Fruit fly (Drosophila melanogaster) whole organism, embryonic: ENCODE data around the gene CG11307.

ENCODE experiments used
- Abd-B ChIP-seq: fragments of 200-800 bp; sonication (Bioruptor generic); optimal IDR thresholded peaks from 2 replicates; lab custom pipeline; 2018; ENCODE audit warnings: missing biosample characterization, mild to moderate bottlenecking, missing genetic modification characterization, moderate library complexity
- B-H1 ChIP-seq: fragments of 200-800 bp; sonication (Bioruptor generic); IDR thresholded peaks from 3 replicates; pipeline ENCODE4 v1.3.6; 2022; ENCODE audit warnings: missing biosample characterization, missing genetic modification characterization
- CG10209 ChIP-seq: fragments of 200-800 bp; sonication (Bioruptor generic); optimal IDR thresholded peaks from 3 replicates; lab custom pipeline; 2017; ENCODE audit warnings: missing biosample characterization, mild to moderate bottlenecking, missing genetic modification characterization, missing genetic modification reagents
- CG11560 ChIP-seq: fragments of 200-800 bp; sonication (Bioruptor generic); IDR thresholded peaks from 3 replicates; pipeline ENCODE4 v1.3.6; 2022; ENCODE audit warnings: missing biosample characterization, missing genetic modification characterization
- CG11695 ChIP-seq: fragments of 200-800 bp; sonication (Bioruptor generic); IDR thresholded peaks from 3 replicates; pipeline ENCODE4 v1.3.6; 2022; ENCODE audit warnings: missing biosample characterization, missing genetic modification characterization
- CG16813 ChIP-seq: fragments of 200-800 bp; sonication (Bioruptor generic); IDR thresholded peaks from 3 replicates; pipeline ENCODE4 v1.3.6; 2022; ENCODE audit warnings: missing biosample characterization, missing genetic modification characterization; ENCODE audit not compliant: partially characterized antibody
- CG16815 ChIP-seq: fragments of 200-800 bp; sonication (Bioruptor generic); optimal IDR thresholded peaks from 3 replicates; lab custom pipeline; 2017; ENCODE audit warnings: missing biosample characterization, mild to moderate bottlenecking, missing genetic modification characterization
- CG2875 ChIP-seq: fragments of 200-800 bp; sonication (Bioruptor generic); optimal IDR thresholded peaks from 2 replicates; lab custom pipeline; 2017; ENCODE audit warnings: missing biosample characterization, mild to moderate bottlenecking, missing genetic modification characterization, missing genetic modification reagents
- CG3065 ChIP-seq: fragments of 200-800 bp; sonication (Bioruptor generic); optimal IDR thresholded peaks from 2 replicates; lab custom pipeline; 2016; ENCODE audit warnings: missing biosample characterization, missing genetic modification characterization
- CG3163 ChIP-seq: fragments of 200-800 bp; sonication (Bioruptor generic); optimal IDR thresholded peaks from 3 replicates; lab custom pipeline; 2016; ENCODE audit warnings: missing biosample characterization, missing genetic modification characterization
- CG3407 ChIP-seq: fragments of 200-800 bp; sonication (Bioruptor generic); optimal IDR thresholded peaks from 2 replicates; lab custom pipeline; 2018; ENCODE audit warnings: missing biosample characterization, mild to moderate bottlenecking, missing genetic modification characterization
- CG3995 ChIP-seq: fragments of 200-800 bp; sonication (Bioruptor generic); optimal IDR thresholded peaks from 3 replicates; lab custom pipeline; 2016; ENCODE audit warnings: missing biosample characterization, missing genetic modification characterization
- CG4404 ChIP-seq: fragments of 200-800 bp; sonication (Bioruptor generic); IDR thresholded peaks from 2 replicates; pipeline ENCODE4 v1.3.6; 2022; ENCODE audit warnings: missing biosample characterization, missing genetic modification characterization
- CG4730 ChIP-seq: fragments of 200-800 bp; sonication (Bioruptor generic); IDR thresholded peaks from 2 replicates; pipeline ENCODE4 v1.3.6; 2022; ENCODE audit warnings: missing biosample characterization, missing genetic modification characterization
- CG4820 ChIP-seq: fragments of 200-800 bp; sonication (Bioruptor generic); optimal IDR thresholded peaks from 3 replicates; lab custom pipeline; 2016; ENCODE audit warnings: missing biosample characterization, missing genetic modification characterization
- CG4854 ChIP-seq: fragments of 200-800 bp; sonication (Bioruptor generic); optimal IDR thresholded peaks from 2 replicates; lab custom pipeline; 2016; ENCODE audit warnings: missing biosample characterization, missing genetic modification characterization, inconsistent platforms
- CG6813 ChIP-seq: fragments of 200-800 bp; sonication (Bioruptor generic); optimal IDR thresholded peaks from 2 replicates; lab custom pipeline; 2017; ENCODE audit warnings: missing biosample characterization, missing genetic modification characterization, mild to moderate bottlenecking, moderate library complexity, missing genetic modification reagents
- CG9437 ChIP-seq: fragments of 200-800 bp; sonication (Bioruptor generic); optimal IDR thresholded peaks from 2 replicates; lab custom pipeline; 2018; ENCODE audit warnings: missing biosample characterization, mild to moderate bottlenecking, missing genetic modification characterization
- CG9797 ChIP-seq: fragments of 200-800 bp; sonication (Bioruptor generic); optimal IDR thresholded peaks from 3 replicates; lab custom pipeline; 2018; ENCODE audit warnings: missing biosample characterization, mild to moderate bottlenecking, missing genetic modification characterization
- Dll ChIP-seq: fragments of 200-800 bp; sonication (Bioruptor generic); IDR thresholded peaks from 4 replicates; pipeline ENCODE4 v1.3.6; 2022; ENCODE audit warnings: missing biosample characterization, missing genetic modification characterization; ENCODE audit not compliant: partially characterized antibody
- Dref ChIP-seq: fragments of 200-800 bp; sonication (Bioruptor generic); IDR thresholded peaks from 2 replicates; pipeline ENCODE4 v1.3.6; 2022; ENCODE audit warnings: missing biosample characterization, missing genetic modification characterization
- E2f1 ChIP-seq: fragments of 200-800 bp; sonication (Bioruptor generic); IDR thresholded peaks from 2 replicates; pipeline ENCODE4 v1.3.6; 2022; ENCODE audit warnings: missing biosample characterization, missing genetic modification characterization
- Elba2 ChIP-seq: fragments of 200-800 bp; sonication (Bioruptor generic); optimal IDR thresholded peaks from 3 replicates; lab custom pipeline; 2016; ENCODE audit warnings: missing biosample characterization, missing genetic modification characterization
- Fer1 ChIP-seq: fragments of 200-800 bp; sonication (Bioruptor generic); optimal IDR thresholded peaks from 2 replicates; lab custom pipeline; 2017; ENCODE audit warnings: missing biosample characterization, mild to moderate bottlenecking, missing genetic modification characterization
- Fer2 ChIP-seq: fragments of 200-800 bp; sonication (Bioruptor generic); optimal IDR thresholded peaks from 2 replicates; lab custom pipeline; 2018; ENCODE audit warnings: missing biosample characterization, mild to moderate bottlenecking, missing genetic modification characterization, moderate library complexity
- HmgD ChIP-seq: fragments of 200-800 bp; sonication (Bioruptor generic); optimal IDR thresholded peaks from 3 replicates; lab custom pipeline; 2016; ENCODE audit warnings: missing biosample characterization, missing genetic modification characterization
- HmgZ ChIP-seq: fragments of 200-800 bp; sonication (Bioruptor generic); optimal IDR thresholded peaks from 2 replicates; lab custom pipeline; 2018; ENCODE audit warnings: missing biosample characterization, mild to moderate bottlenecking, missing genetic modification characterization
- Hr51 ChIP-seq, 2 experiments: fragments of 200-800 bp; sonication (Bioruptor generic); optimal IDR thresholded peaks; 2 replicates in 1 of 2; 3 replicates in 1 of 2; lab custom pipeline; 2016 to 2018; ENCODE audit warnings: missing biosample characterization in 2 of 2, missing genetic modification characterization in 2 of 2, mild to moderate bottlenecking in 1 of 2, moderate library complexity in 1 of 2
- Med ChIP-seq: fragments of 200-800 bp; sonication (Bioruptor generic); peaks from one replicate; lab custom pipeline; 2016; ENCODE audit warnings: missing biosample characterization, missing genetic modification characterization, mild to moderate bottlenecking, inconsistent platforms, moderate library complexity
- Sox102F ChIP-seq: fragments of 200-800 bp; sonication (Bioruptor generic); optimal IDR thresholded peaks from 2 replicates; lab custom pipeline; 2018; ENCODE audit warnings: missing biosample characterization, mild to moderate bottlenecking, missing genetic modification characterization, moderate library complexity
- Spps ChIP-seq: fragments of 200-800 bp; sonication (Bioruptor generic); optimal IDR thresholded peaks from 2 replicates; lab custom pipeline; 2018; ENCODE audit warnings: missing biosample characterization, mild to moderate bottlenecking, missing genetic modification characterization
- Sry-β ChIP-seq: fragments of 200-800 bp; sonication (Bioruptor generic); optimal IDR thresholded peaks from 2 replicates; lab custom pipeline; 2018; ENCODE audit warnings: missing biosample characterization, mild to moderate bottlenecking, missing genetic modification characterization, moderate library complexity
- Ssrp ChIP-seq: fragments of 200-800 bp; sonication (Bioruptor generic); optimal IDR thresholded peaks from 2 replicates; lab custom pipeline; 2018; ENCODE audit warnings: missing biosample characterization, mild to moderate bottlenecking, missing genetic modification characterization, moderate library complexity
- bigmax ChIP-seq: fragments of 200-800 bp; sonication (Bioruptor generic); optimal IDR thresholded peaks from 2 replicates; lab custom pipeline; 2018; ENCODE audit warnings: missing biosample characterization, mild to moderate bottlenecking, missing genetic modification characterization
- cas ChIP-seq: fragments of 200-800 bp; sonication (Bioruptor generic); IDR thresholded peaks from 2 replicates; pipeline ENCODE4 v1.3.6; 2022; ENCODE audit warnings: missing biosample characterization, missing genetic modification characterization
- cato ChIP-seq: fragments of 200-800 bp; sonication (Bioruptor generic); optimal IDR thresholded peaks from 2 replicates; lab custom pipeline; 2016; ENCODE audit warnings: missing biosample characterization, missing genetic modification characterization, borderline replicate concordance
- crol ChIP-seq: fragments of 200-800 bp; sonication (Bioruptor generic); IDR thresholded peaks from 2 replicates; pipeline ENCODE4 v1.3.6; 2022; ENCODE audit warnings: missing biosample characterization, missing genetic modification characterization
- dm ChIP-seq: fragments of 200-800 bp; sonication (Bioruptor generic); optimal IDR thresholded peaks from 3 replicates; lab custom pipeline; 2016; ENCODE audit warnings: missing biosample characterization, missing genetic modification characterization
- esg ChIP-seq: fragments of 200-800 bp; sonication (Bioruptor generic); conservative IDR thresholded peaks from 2 replicates; pipeline ENCODE4 v1.3.6; 2022; ENCODE audit warnings: missing biosample characterization, missing genetic modification characterization
- fd96Cb ChIP-seq: fragments of 200-800 bp; sonication (Bioruptor generic); optimal IDR thresholded peaks from 2 replicates; lab custom pipeline; 2018; ENCODE audit warnings: missing biosample characterization, mild to moderate bottlenecking, missing genetic modification characterization, moderate library complexity
- gem ChIP-seq: fragments of 200-800 bp; sonication (Bioruptor generic); optimal IDR thresholded peaks from 2 replicates; lab custom pipeline; 2019; ENCODE audit warnings: missing biosample characterization, mild to moderate bottlenecking, missing genetic modification characterization, moderate library complexity
- ind ChIP-seq: fragments of 200-800 bp; sonication (Bioruptor generic); optimal IDR thresholded peaks from 3 replicates; lab custom pipeline; 2016; ENCODE audit warnings: missing biosample characterization, missing genetic modification characterization
- knrl ChIP-seq: fragments of 200-800 bp; sonication (Bioruptor generic); IDR thresholded peaks from 3 replicates; pipeline ENCODE4 v1.3.6; 2022; ENCODE audit warnings: missing biosample characterization, missing genetic modification characterization; ENCODE audit not compliant: partially characterized antibody
- pfk ChIP-seq: fragments of 200-800 bp; sonication (Bioruptor generic); optimal IDR thresholded peaks from 2 replicates; lab custom pipeline; 2018; ENCODE audit warnings: missing biosample characterization, mild to moderate bottlenecking, missing genetic modification characterization, moderate library complexity
- ranshi ChIP-seq: fragments of 200-800 bp; sonication (Bioruptor generic); IDR thresholded peaks from 2 replicates; pipeline ENCODE4 v1.3.6; 2022; ENCODE audit warnings: missing biosample characterization, missing genetic modification characterization
- so ChIP-seq: fragments of 200-800 bp; sonication (Bioruptor generic); IDR thresholded peaks from 3 replicates; pipeline ENCODE4 v1.3.6; 2022; ENCODE audit warnings: missing biosample characterization, missing genetic modification characterization
- ssp ChIP-seq: fragments of 200-800 bp; sonication (Bioruptor generic); IDR thresholded peaks from 2 replicates; pipeline ENCODE4 v1.3.6; 2022; ENCODE audit warnings: missing biosample characterization, missing genetic modification characterization
- unc-4 ChIP-seq: fragments of 200-800 bp; sonication (Bioruptor generic); IDR thresholded peaks from 2 replicates; pipeline ENCODE4 v1.3.6; 2022; ENCODE audit warnings: missing biosample characterization, missing genetic modification characterization; ENCODE audit not compliant: partially characterized antibody
- vnd ChIP-seq: fragments of 200-800 bp; sonication (Bioruptor generic); IDR thresholded peaks from 3 replicates; pipeline ENCODE4 v1.3.6; 2022; ENCODE audit warnings: missing biosample characterization, missing genetic modification characterization; ENCODE audit not compliant: partially characterized antibody

Gene CG11307

DNA sequence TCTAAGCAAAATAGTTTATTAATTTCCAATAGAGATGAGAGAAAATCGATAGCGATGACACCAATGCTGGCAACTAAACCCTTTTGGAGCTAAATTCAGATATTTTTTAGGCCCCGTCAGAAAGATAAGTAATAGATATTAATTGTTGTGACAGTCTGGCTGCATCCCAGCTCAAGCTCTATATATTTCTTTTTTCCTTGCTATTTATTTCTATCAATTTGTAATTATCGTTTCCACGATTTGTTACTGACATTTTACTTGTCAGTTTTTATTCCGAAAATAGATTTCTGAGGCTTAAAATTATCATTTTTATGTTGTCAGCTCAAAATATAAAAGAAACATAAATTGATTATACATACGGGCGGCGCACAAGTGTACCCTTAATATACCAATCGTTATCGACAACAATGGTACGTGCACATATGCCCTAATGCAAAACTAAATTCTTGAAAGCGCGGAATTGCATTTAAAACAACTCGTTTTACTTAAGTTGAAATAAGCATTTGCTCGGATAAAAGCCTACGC is 48.5 kb upstream of the CG11307 start, which contains the start of the genes CRIF and SMC5 (continued):
- TF ChIP-seq cas (GFP tag; lab: Robert Waterston, UW) = no peak
- TF ChIP-seq esg (GFP tag; lab: Robert Waterston, UW) = peak; percentile 48
- peak; percentile 82 for TF ChIP-seq gem (tag; lab: Kevin White, UChicago)
- no peak for TF ChIP-seq crol (GFP tag; lab: Robert Waterston, UW)
- TF ChIP-seq HmgZ (tag; lab: Kevin White, UChicago) = peak; percentile 42
- peak; percentile 60 for TF ChIP-seq CG4404 (GFP tag; lab: Robert Waterston, UW)
- peak; percentile 51 for TF ChIP-seq fd96Cb (tag; lab: Kevin White, UChicago)
- TF ChIP-seq ranshi (GFP tag; lab: Robert Waterston, UW) = no peak; the same call in 1 of the 2 replicates
- no peak for TF ChIP-seq vnd (GFP tag; lab: Robert Waterston, UW)
- peak; percentile 49; the same call in 1 of the 3 replicates for TF ChIP-seq B-H1 (GFP tag; lab: Robert Waterston, UW)
- no peak for TF ChIP-seq bigmax (GFP tag; lab: Kevin White, UChicago)
- TF ChIP-seq Hr51 (GFP tag; optimal IDR thresholded peaks at IDR 0.05; lab: Kevin White, UChicago) = peak in 1 of 2 experiments; percentile 61
- peak; percentile 89 for TF ChIP-seq ssp (GFP tag; lab: Robert Waterston, UW)
- peak; percentile 15 for TF ChIP-seq Spps (tag; lab: Kevin White, UChicago)
- peak; percentile 39 for TF ChIP-seq Elba2 (GFP tag; lab: Kevin White, UChicago)
- peak; percentile 63 for TF ChIP-seq Dref
- no peak for TF ChIP-seq CG6813 (GFP tag; lab: Kevin White, UChicago)
- peak; percentile 27; the same call in 1 of the 3 replicates for TF ChIP-seq CG11560 (tag; lab: Robert Waterston, UW)
- TF ChIP-seq CG3163 (GFP tag; lab: Kevin White, UChicago) = peak; percentile 34
- TF ChIP-seq Dll (GFP tag; lab: Robert Waterston, UW) = 0 out of 4 replicates have a peak, but pooled peaks have one; percentile 51
- peak; percentile 52 for TF ChIP-seq CG10209 (GFP tag; lab: Kevin White, UChicago)
- TF ChIP-seq unc-4 (GFP tag; lab: Robert Waterston, UW) = no peak
- TF ChIP-seq cato (GFP tag; lab: Kevin White, UChicago) = no peak
- TF ChIP-seq Ssrp (tag; lab: Kevin White, UChicago) = peak; percentile 73
- no peak for TF ChIP-seq Sox102F (GFP tag; lab: Kevin White, UChicago)
- TF ChIP-seq knrl = peak; percentile 42; the same call in 1 of the 3 replicates
- TF ChIP-seq CG11695 = no peak
- TF ChIP-seq pfk (GFP tag; lab: Kevin White, UChicago) = no peak
- peak; percentile 74 for TF ChIP-seq ind (GFP tag; lab: Kevin White, UChicago)
- TF ChIP-seq Abd-B = peak; percentile 73
- TF ChIP-seq dm (GFP tag; lab: Kevin White, UChicago) = peak; percentile 33
- no peak for TF ChIP-seq CG3407
- no peak for TF ChIP-seq CG2875
- peak; percentile 44 for TF ChIP-seq Fer1 (GFP tag; lab: Kevin White, UChicago)
- TF ChIP-seq CG4854 (GFP tag; lab: Kevin White, UChicago) = peak; percentile 34
- peak; percentile 54 for TF ChIP-seq CG16815 (GFP tag; lab: Kevin White, UChicago)
- TF ChIP-seq E2f1 (GFP tag; lab: Robert Waterston, UW) = peak; percentile 44; the same call in 1 of the 2 replicates
- TF ChIP-seq Med (GFP tag; lab: Kevin White, UChicago) = peak; percentile 93
- TF ChIP-seq Sry-β (GFP tag; lab: Kevin White, UChicago) = peak; percentile 94
- peak; percentile 40 for TF ChIP-seq HmgD (GFP tag; lab: Kevin White, UChicago)
- no peak for TF ChIP-seq CG4730 (GFP tag; lab: Robert Waterston, UW)
- peak; percentile 58 for TF ChIP-seq CG4820
- TF ChIP-seq CG3065 (GFP tag; lab: Kevin White, UChicago) = peak; percentile 9
- TF ChIP-seq CG9797 = peak; percentile 7
- peak; percentile 52 for TF ChIP-seq Fer2 (tag; lab: Kevin White, UChicago)
- no peak for TF ChIP-seq CG9437
- TF ChIP-seq so (GFP tag; lab: Robert Waterston, UW) = no peak
- TF ChIP-seq CG16813 = 0 out of 3 replicates have a peak, but pooled peaks have one; percentile 30
- TF ChIP-seq CG3995 (GFP tag; lab: Kevin White, UChicago) = peak; percentile 34
